Worm (Caenorhabditis elegans) whole organism, mixed stage, embryonic: ENCODE measurements around the gene msp-58.
A peak's percentile ranks its signal among the peaks of the same experiment; 100 is the strongest.

Source experiments
- M03D4.4 ChIP-seq: sonication (generic microtip); optimal IDR thresholded peaks from 2 replicates; lab custom pipeline; 2017; ENCODE audit warnings: mild to moderate bottlenecking, missing genetic modification characterization, missing compliant biosample characterization
- bed-3 ChIP-seq: fragments of 200-800 bp; sonication (Bioruptor generic); optimal IDR thresholded peaks from 3 replicates; lab custom pipeline; 2018; ENCODE audit warnings: mild to moderate bottlenecking, missing genetic modification characterization, moderate library complexity, missing compliant biosample characterization
- blmp-1 ChIP-seq: fragments of 150-350 bp; optimal IDR thresholded peaks from 2 replicates; lab custom pipeline; 2014; ENCODE audit warnings: missing biosample characterization, missing genetic modification characterization
- ceh-39 ChIP-seq: fragments of 150-350 bp; optimal IDR thresholded peaks from 2 replicates; lab custom pipeline; 2014; ENCODE audit warnings: missing biosample characterization, missing genetic modification characterization
- ceh-43 ChIP-seq: fragments of 200-800 bp; sonication (Bioruptor generic); optimal IDR thresholded peaks from 2 replicates; lab custom pipeline; 2018; ENCODE audit warnings: mild to moderate bottlenecking, missing genetic modification characterization, moderate library complexity, missing compliant biosample characterization
- ceh-83 ChIP-seq: fragments of 200-800 bp; sonication (Bioruptor generic); optimal IDR thresholded peaks from 2 replicates; lab custom pipeline; 2018; ENCODE audit warnings: mild to moderate bottlenecking, missing genetic modification characterization, missing compliant biosample characterization
- ces-1 ChIP-seq: fragments of 150-350 bp; optimal IDR thresholded peaks from 2 replicates; lab custom pipeline; 2014; ENCODE audit warnings: missing biosample characterization, missing genetic modification reagents, missing genetic modification characterization
- cnd-1 ChIP-seq: fragments of 200-800 bp; sonication (Bioruptor generic); optimal IDR thresholded peaks from 2 replicates; lab custom pipeline; 2018; ENCODE audit warnings: mild to moderate bottlenecking, missing genetic modification characterization, missing compliant biosample characterization
- drap-1 ChIP-seq: fragments of 200-800 bp; sonication (Bioruptor generic); optimal IDR thresholded peaks from 3 replicates; lab custom pipeline; 2018; ENCODE audit warnings: mild to moderate bottlenecking, missing genetic modification characterization, missing compliant biosample characterization
- elt-1 ChIP-seq: sonication (generic microtip); optimal IDR thresholded peaks from 2 replicates; lab custom pipeline; 2017; ENCODE audit warnings: missing genetic modification characterization, mild to moderate bottlenecking, missing compliant biosample characterization, antibody characterized with exemption, moderate library complexity, borderline replicate concordance; ENCODE audit not compliant: insufficient read depth
- elt-3 ChIP-seq: fragments of 150-350 bp; optimal IDR thresholded peaks from 2 replicates; lab custom pipeline; 2014; ENCODE audit warnings: missing biosample characterization, missing genetic modification characterization
- flh-1 ChIP-seq: fragments of 200-800 bp; sonication (Bioruptor generic); optimal IDR thresholded peaks from 2 replicates; lab custom pipeline; 2018; ENCODE audit warnings: mild to moderate bottlenecking, missing genetic modification characterization, moderate library complexity, missing compliant biosample characterization
- ham-2 ChIP-seq: fragments of 200-800 bp; sonication (Bioruptor generic); optimal IDR thresholded peaks from 2 replicates; lab custom pipeline; 2018; ENCODE audit warnings: mild to moderate bottlenecking, missing genetic modification characterization, missing compliant biosample characterization
- hlh-1 ChIP-seq: fragments of 150-350 bp; optimal IDR thresholded peaks from 2 replicates; lab custom pipeline; 2014; ENCODE audit warnings: missing biosample characterization, missing genetic modification reagents, missing genetic modification characterization
- lin-13 ChIP-seq: fragments of 150-350 bp; optimal IDR thresholded peaks from 2 replicates; lab custom pipeline; 2014; ENCODE audit warnings: missing biosample characterization, missing genetic modification characterization
- lin-32 ChIP-seq: fragments of 200-800 bp; sonication (Bioruptor generic); optimal IDR thresholded peaks from 2 replicates; lab custom pipeline; 2018; ENCODE audit warnings: mild to moderate bottlenecking, missing genetic modification characterization, missing compliant biosample characterization
- lsy-2 ChIP-seq: fragments of 150-350 bp; optimal IDR thresholded peaks from 2 replicates; lab custom pipeline; 2014; ENCODE audit warnings: missing biosample characterization, missing genetic modification characterization
- mab-5 ChIP-seq: fragments of 150-350 bp; optimal IDR thresholded peaks from 2 replicates; lab custom pipeline; 2014; ENCODE audit warnings: missing biosample characterization, missing genetic modification characterization
- mep-1 ChIP-seq: fragments of 150-350 bp; optimal IDR thresholded peaks from 2 replicates; lab custom pipeline; 2017; ENCODE audit warnings: missing biosample characterization, missing genetic modification reagents, missing genetic modification characterization, inconsistent platforms
- mls-2 ChIP-seq: sonication (generic microtip); optimal IDR thresholded peaks from 2 replicates; lab custom pipeline; 2016; ENCODE audit warnings: mild to moderate bottlenecking, missing genetic modification characterization, moderate library complexity, missing compliant biosample characterization
- nhr-12 ChIP-seq: fragments of 150-350 bp; optimal IDR thresholded peaks from 2 replicates; lab custom pipeline; 2014; ENCODE audit warnings: missing biosample characterization, missing genetic modification characterization
- nhr-2 ChIP-seq: fragments of 150-350 bp; optimal IDR thresholded peaks from 2 replicates; lab custom pipeline; 2014; ENCODE audit warnings: missing biosample characterization, missing genetic modification characterization
- nhr-237 ChIP-seq: fragments of 150-350 bp; optimal IDR thresholded peaks from 2 replicates; lab custom pipeline; 2014; ENCODE audit warnings: missing biosample characterization, missing genetic modification characterization
- nhr-28 ChIP-seq: fragments of 150-350 bp; optimal IDR thresholded peaks from 2 replicates; lab custom pipeline; 2014; ENCODE audit warnings: missing biosample characterization, missing genetic modification characterization
- nhr-76 ChIP-seq: sonication (generic microtip); optimal IDR thresholded peaks from 2 replicates; lab custom pipeline; 2017; ENCODE audit warnings: missing biosample characterization, missing genetic modification characterization
- pha-4 ChIP-seq: fragments of 150-350 bp; optimal IDR thresholded peaks from 2 replicates; lab custom pipeline; 2018; ENCODE audit warnings: missing biosample characterization, missing genetic modification reagents, missing genetic modification characterization
- sem-2 ChIP-seq: fragments of 200-800 bp; sonication (Bioruptor generic); optimal IDR thresholded peaks from 2 replicates; lab custom pipeline; 2018; ENCODE audit warnings: mild to moderate bottlenecking, missing genetic modification characterization, missing compliant biosample characterization
- snpc-4 ChIP-seq: fragments of 150-350 bp; optimal IDR thresholded peaks from 2 replicates; lab custom pipeline; 2014; ENCODE audit warnings: missing biosample characterization, missing genetic modification characterization
- sptf-1 ChIP-seq: sonication (generic microtip); optimal IDR thresholded peaks from 2 replicates; lab custom pipeline; 2017; ENCODE audit warnings: mild to moderate bottlenecking, missing genetic modification characterization, moderate library complexity, missing compliant biosample characterization
- tbx-8 ChIP-seq: fragments of 200-800 bp; sonication (Bioruptor generic); optimal IDR thresholded peaks from 2 replicates; lab custom pipeline; 2018; ENCODE audit warnings: mild to moderate bottlenecking, missing genetic modification characterization, moderate library complexity, missing compliant biosample characterization
- unc-120 ChIP-seq: sonication (generic microtip); optimal IDR thresholded peaks from 2 replicates; lab custom pipeline; 2017; ENCODE audit warnings: missing genetic modification characterization, missing compliant biosample characterization; ENCODE audit not compliant: poor library complexity, severe bottlenecking
- unc-39 ChIP-seq: fragments of 150-350 bp; optimal IDR thresholded peaks from 2 replicates; lab custom pipeline; 2014; ENCODE audit warnings: missing biosample characterization, missing genetic modification characterization
- unc-62 ChIP-seq: fragments of 150-350 bp; optimal IDR thresholded peaks from 2 replicates; lab custom pipeline; 2014; ENCODE audit warnings: missing biosample characterization, missing genetic modification reagents, missing genetic modification characterization
- zip-8 ChIP-seq: fragments of 150-350 bp; optimal IDR thresholded peaks from 2 replicates; lab custom pipeline; 2014; ENCODE audit warnings: missing biosample characterization, missing genetic modification characterization
- ztf-11 ChIP-seq: fragments of 150-350 bp; optimal IDR thresholded peaks from 2 replicates; lab custom pipeline; 2014; ENCODE audit warnings: missing biosample characterization, missing genetic modification characterization

Gene msp-58

ce11 chrIV:5333484-5333883 is 25.1 kb downstream of the msp-58 start:
- no peak for TF ChIP-seq lin-32 (GFP tag; lab: Kevin White, UChicago)
- TF ChIP-seq sptf-1 (tag; lab: Kevin White, UChicago) = no peak

- TF ChIP-seq unc-120 (tag; lab: Kevin White, UChicago) = no peak
- no peak for TF ChIP-seq lin-13
- no peak for TF ChIP-seq unc-62 (GFP tag; lab: Kevin White, UChicago)
- no peak for TF ChIP-seq ztf-11 (tag; lab: Kevin White, UChicago)
- no peak for TF ChIP-seq nhr-76 (tag; lab: Kevin White, UChicago)
- TF ChIP-seq ceh-43 (GFP tag; lab: Kevin White, UChicago) = peak; percentile 44
- no peak for TF ChIP-seq zip-8 (tag; lab: Kevin White, UChicago)
- TF ChIP-seq bed-3 (GFP tag; lab: Kevin White, UChicago) = peak; percentile 66
- no peak for TF ChIP-seq ham-2 (GFP tag; lab: Kevin White, UChicago)
- no peak for TF ChIP-seq unc-39 (tag; lab: Kevin White, UChicago)
- no peak for TF ChIP-seq ceh-39 (tag; lab: Kevin White, UChicago)
- TF ChIP-seq drap-1 (GFP tag; lab: Kevin White, UChicago) = no peak
- no peak for TF ChIP-seq sem-2 (GFP tag; lab: Kevin White, UChicago)
- no peak for TF ChIP-seq snpc-4 (tag; lab: Kevin White, UChicago)
- no peak for TF ChIP-seq lin-32 (GFP tag; lab: Kevin White, UChicago)
- no peak for TF ChIP-seq M03D4.4
- no peak for TF ChIP-seq hlh-1 (tag; lab: Kevin White, UChicago)
- peak; percentile 12 for TF ChIP-seq lsy-2 (tag; lab: Kevin White, UChicago)
- TF ChIP-seq pha-4 = no peak
- TF ChIP-seq blmp-1 (tag; lab: Kevin White, UChicago) = no peak
- peak; percentile 12 for TF ChIP-seq nhr-12 (tag; lab: Kevin White, UChicago)
- peak; percentile 20 for TF ChIP-seq mep-1 (tag; lab: Kevin White, UChicago)
- no peak for TF ChIP-seq nhr-237
- TF ChIP-seq flh-1 = no peak
- TF ChIP-seq nhr-2 (tag; lab: Kevin White, UChicago) = no peak
- no peak for TF ChIP-seq mls-2 (tag; lab: Kevin White, UChicago)
- no peak for TF ChIP-seq ces-1 (GFP tag; lab: Kevin White, UChicago)
- TF ChIP-seq mab-5 = no peak
- no peak for TF ChIP-seq nhr-28 (tag; lab: Kevin White, UChicago)
- TF ChIP-seq cnd-1 (tag; lab: Kevin White, UChicago) = no peak
- TF ChIP-seq tbx-8 = no peak
- no peak for TF ChIP-seq elt-1 (tag; lab: Kevin White, UChicago)
- TF ChIP-seq elt-3 (tag; lab: Kevin White, UChicago) = no peak
- TF ChIP-seq sptf-1 (tag; lab: Kevin White, UChicago) = no peak
- TF ChIP-seq ceh-83 = peak; percentile 45
Measured at ce11 chrIV:5334518-5334917, 26.1 kb downstream of the msp-58 start.

- TF ChIP-seq ces-1 (GFP tag; lab: Kevin White, UChicago) = no peak
- TF ChIP-seq mep-1 (tag; lab: Kevin White, UChicago) = no peak
- TF ChIP-seq hlh-1 (tag; lab: Kevin White, UChicago) = no peak
- TF ChIP-seq ztf-11 (tag; lab: Kevin White, UChicago) = no peak
Measured at ce11 chrIV:5337649-5338048, 29.3 kb downstream of the msp-58 start.

- no peak for TF ChIP-seq flh-1
- TF ChIP-seq nhr-12 (tag; lab: Kevin White, UChicago) = no peak
- no peak for TF ChIP-seq cnd-1 (tag; lab: Kevin White, UChicago)
- TF ChIP-seq lsy-2 (tag; lab: Kevin White, UChicago) = no peak
- no peak for TF ChIP-seq snpc-4 (tag; lab: Kevin White, UChicago)
- TF ChIP-seq mab-5 = no peak
- no peak for TF ChIP-seq ceh-39 (tag; lab: Kevin White, UChicago)
- TF ChIP-seq nhr-2 (tag; lab: Kevin White, UChicago) = no peak
- TF ChIP-seq pha-4 = no peak
- no peak for TF ChIP-seq unc-62 (GFP tag; lab: Kevin White, UChicago)
- no peak for TF ChIP-seq lin-13
- no peak for TF ChIP-seq tbx-8
- TF ChIP-seq nhr-76 (tag; lab: Kevin White, UChicago) = no peak
- TF ChIP-seq ces-1 (GFP tag; lab: Kevin White, UChicago) = no peak
- no peak for TF ChIP-seq blmp-1 (tag; lab: Kevin White, UChicago)
- TF ChIP-seq nhr-237 = no peak
- TF ChIP-seq sptf-1 (tag; lab: Kevin White, UChicago) = no peak
Measured at ce11 chrIV:5339255-5339654, 30.9 kb downstream of the msp-58 start, which contains the start of gene Y4C6B.2. TSS of gene Y4C6B.2 (plus strand) at chrIV:5339574.
